Worm (Caenorhabditis elegans) whole organism, L3 larva: ENCODE measurements around the gene srx-9.

Experiments
- aly-2 ChIP-seq: fragments of 150-350 bp; optimal IDR thresholded peaks from 2 replicates; lab custom pipeline; 2014; ENCODE audit warnings: missing biosample characterization, missing genetic modification characterization
- daf-12 ChIP-seq: fragments of 150-350 bp; optimal IDR thresholded peaks from 2 replicates; lab custom pipeline; 2014; ENCODE audit warnings: missing biosample characterization, missing genetic modification reagents, missing genetic modification characterization
- elt-2 ChIP-seq: sonication (generic microtip); optimal IDR thresholded peaks from 2 replicates; lab custom pipeline; 2016; ENCODE audit warnings: missing genetic modification reagents, mild to moderate bottlenecking, missing genetic modification characterization, missing compliant biosample characterization
- fos-1 ChIP-seq: fragments of 150-350 bp; optimal IDR thresholded peaks from 2 replicates; lab custom pipeline; 2014; ENCODE audit warnings: missing biosample characterization, missing genetic modification characterization
- jun-1 ChIP-seq: fragments of 150-350 bp; optimal IDR thresholded peaks from 2 replicates; lab custom pipeline; 2014; ENCODE audit warnings: missing biosample characterization, missing genetic modification reagents, missing genetic modification characterization
- lin-15B ChIP-seq: fragments of 150-350 bp; optimal IDR thresholded peaks from 2 replicates; lab custom pipeline; 2014; ENCODE audit warnings: missing biosample characterization, missing genetic modification characterization
- nhr-11 ChIP-seq: fragments of 150-350 bp; optimal IDR thresholded peaks from 2 replicates; lab custom pipeline; 2014; ENCODE audit warnings: missing biosample characterization, missing genetic modification characterization
- nhr-23 ChIP-seq: fragments of 150-350 bp; optimal IDR thresholded peaks from 2 replicates; lab custom pipeline; 2014; ENCODE audit warnings: missing biosample characterization, missing genetic modification reagents, missing genetic modification characterization
- nhr-43 ChIP-seq: sonication (generic microtip); optimal IDR thresholded peaks from 2 replicates; lab custom pipeline; 2016; ENCODE audit warnings: mild to moderate bottlenecking, missing genetic modification characterization, missing compliant biosample characterization; ENCODE audit not compliant: poor library complexity, severe bottlenecking
- nhr-76 ChIP-seq: fragments of 150-350 bp; sonication (generic microtip); optimal IDR thresholded peaks from 5 replicates; lab custom pipeline; 2014; ENCODE audit warnings: missing biosample characterization, missing genetic modification characterization
- snpc-4 ChIP-seq: fragments of 150-350 bp; optimal IDR thresholded peaks from 2 replicates; lab custom pipeline; 2014; ENCODE audit warnings: missing biosample characterization, missing genetic modification characterization
- unc-39 ChIP-seq: sonication (generic microtip); optimal IDR thresholded peaks from 4 replicates; lab custom pipeline; 2017; ENCODE audit warnings: missing biosample characterization, missing genetic modification characterization
- unc-62 ChIP-seq: fragments of 150-350 bp; sonication (generic microtip); optimal IDR thresholded peaks from 4 replicates; lab custom pipeline; 2014; ENCODE audit warnings: missing biosample characterization, missing genetic modification reagents, missing genetic modification characterization

DNA sequence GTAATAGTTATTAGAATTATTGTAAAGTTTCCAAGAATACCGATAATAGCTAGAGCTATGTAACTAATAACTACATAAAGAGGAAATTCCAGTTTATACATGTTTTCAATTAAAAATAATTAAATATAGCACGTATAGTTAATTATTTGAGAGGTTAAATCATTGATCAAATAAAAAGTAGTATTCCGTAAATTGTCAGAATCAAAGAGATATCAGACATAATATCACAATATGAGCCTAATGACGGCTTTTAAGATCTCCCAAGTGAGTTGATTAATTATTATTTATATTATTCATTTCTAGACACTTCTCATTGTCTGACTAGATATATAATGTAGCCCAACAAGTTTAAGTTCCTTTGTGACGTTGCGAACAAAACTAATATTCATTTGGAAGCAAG is 15.9 kb downstream of the srx-9 start, which contains the start of gene srsx-24:
- TF ChIP-seq nhr-23 (tag; lab: Kevin White, UChicago) (no peak), nhr-11 (no peak), elt-2 (tag; lab: Kevin White, UChicago) (no peak), unc-62 (no peak), fos-1 (tag; lab: Kevin White, UChicago) (no peak), lin-15B (no peak), unc-39 (tag; lab: Kevin White, UChicago) (no peak), nhr-43 (tag; lab: Kevin White, UChicago) (no peak), snpc-4 (tag; lab: Kevin White, UChicago) (no peak), jun-1 (no peak), daf-12 (no peak), nhr-76 (tag; lab: Kevin White, UChicago) (no peak), aly-2 (tag; lab: Kevin White, UChicago) (no peak)
